Worm (Caenorhabditis elegans) whole organism, mixed stage, embryonic: ENCODE results near the gene acer-1.
"Not testable (repeated sequence)": the region's sequence is repeated elsewhere in the genome, so short reads cannot be mapped to it uniquely, and the experiment has no call there.

ENCODE experiments used
- M03D4.4 ChIP-seq: sonication (generic microtip); optimal IDR thresholded peaks from 2 replicates; lab custom pipeline; 2017; ENCODE audit warnings: mild to moderate bottlenecking, missing genetic modification characterization, missing compliant biosample characterization
- bed-3 ChIP-seq: fragments of 200-800 bp; sonication (Bioruptor generic); optimal IDR thresholded peaks from 3 replicates; lab custom pipeline; 2018; ENCODE audit warnings: mild to moderate bottlenecking, missing genetic modification characterization, moderate library complexity, missing compliant biosample characterization
- blmp-1 ChIP-seq: fragments of 150-350 bp; optimal IDR thresholded peaks from 2 replicates; lab custom pipeline; 2014; ENCODE audit warnings: missing biosample characterization, missing genetic modification characterization
- ceh-39 ChIP-seq: fragments of 150-350 bp; optimal IDR thresholded peaks from 2 replicates; lab custom pipeline; 2014; ENCODE audit warnings: missing biosample characterization, missing genetic modification characterization
- ceh-83 ChIP-seq: fragments of 200-800 bp; sonication (Bioruptor generic); optimal IDR thresholded peaks from 2 replicates; lab custom pipeline; 2018; ENCODE audit warnings: mild to moderate bottlenecking, missing genetic modification characterization, missing compliant biosample characterization
- ces-1 ChIP-seq: fragments of 150-350 bp; optimal IDR thresholded peaks from 2 replicates; lab custom pipeline; 2014; ENCODE audit warnings: missing biosample characterization, missing genetic modification reagents, missing genetic modification characterization
- cnd-1 ChIP-seq: fragments of 200-800 bp; sonication (Bioruptor generic); optimal IDR thresholded peaks from 2 replicates; lab custom pipeline; 2018; ENCODE audit warnings: mild to moderate bottlenecking, missing genetic modification characterization, missing compliant biosample characterization
- drap-1 ChIP-seq: fragments of 200-800 bp; sonication (Bioruptor generic); optimal IDR thresholded peaks from 3 replicates; lab custom pipeline; 2018; ENCODE audit warnings: mild to moderate bottlenecking, missing genetic modification characterization, missing compliant biosample characterization
- elt-1 ChIP-seq: sonication (generic microtip); optimal IDR thresholded peaks from 2 replicates; lab custom pipeline; 2017; ENCODE audit warnings: missing genetic modification characterization, mild to moderate bottlenecking, missing compliant biosample characterization, antibody characterized with exemption, moderate library complexity, borderline replicate concordance; ENCODE audit not compliant: insufficient read depth
- flh-1 ChIP-seq: fragments of 200-800 bp; sonication (Bioruptor generic); optimal IDR thresholded peaks from 2 replicates; lab custom pipeline; 2018; ENCODE audit warnings: mild to moderate bottlenecking, missing genetic modification characterization, moderate library complexity, missing compliant biosample characterization
- ham-2 ChIP-seq: fragments of 200-800 bp; sonication (Bioruptor generic); optimal IDR thresholded peaks from 2 replicates; lab custom pipeline; 2018; ENCODE audit warnings: mild to moderate bottlenecking, missing genetic modification characterization, missing compliant biosample characterization
- hlh-1 ChIP-seq: fragments of 150-350 bp; optimal IDR thresholded peaks from 2 replicates; lab custom pipeline; 2014; ENCODE audit warnings: missing biosample characterization, missing genetic modification reagents, missing genetic modification characterization
- lin-13 ChIP-seq: fragments of 150-350 bp; optimal IDR thresholded peaks from 2 replicates; lab custom pipeline; 2014; ENCODE audit warnings: missing biosample characterization, missing genetic modification characterization
- lin-32 ChIP-seq: fragments of 200-800 bp; sonication (Bioruptor generic); optimal IDR thresholded peaks from 2 replicates; lab custom pipeline; 2018; ENCODE audit warnings: mild to moderate bottlenecking, missing genetic modification characterization, missing compliant biosample characterization
- lsy-2 ChIP-seq: fragments of 150-350 bp; optimal IDR thresholded peaks from 2 replicates; lab custom pipeline; 2014; ENCODE audit warnings: missing biosample characterization, missing genetic modification characterization
- mep-1 ChIP-seq: fragments of 150-350 bp; optimal IDR thresholded peaks from 2 replicates; lab custom pipeline; 2017; ENCODE audit warnings: missing biosample characterization, missing genetic modification reagents, missing genetic modification characterization, inconsistent platforms
- mls-2 ChIP-seq: sonication (generic microtip); optimal IDR thresholded peaks from 2 replicates; lab custom pipeline; 2016; ENCODE audit warnings: mild to moderate bottlenecking, missing genetic modification characterization, moderate library complexity, missing compliant biosample characterization
- nhr-12 ChIP-seq: fragments of 150-350 bp; optimal IDR thresholded peaks from 2 replicates; lab custom pipeline; 2014; ENCODE audit warnings: missing biosample characterization, missing genetic modification characterization
- nhr-2 ChIP-seq: fragments of 150-350 bp; optimal IDR thresholded peaks from 2 replicates; lab custom pipeline; 2014; ENCODE audit warnings: missing biosample characterization, missing genetic modification characterization
- nhr-237 ChIP-seq: fragments of 150-350 bp; optimal IDR thresholded peaks from 2 replicates; lab custom pipeline; 2014; ENCODE audit warnings: missing biosample characterization, missing genetic modification characterization
- nhr-28 ChIP-seq: fragments of 150-350 bp; optimal IDR thresholded peaks from 2 replicates; lab custom pipeline; 2014; ENCODE audit warnings: missing biosample characterization, missing genetic modification characterization
- nhr-76 ChIP-seq: sonication (generic microtip); optimal IDR thresholded peaks from 2 replicates; lab custom pipeline; 2017; ENCODE audit warnings: missing biosample characterization, missing genetic modification characterization
- sem-2 ChIP-seq: fragments of 200-800 bp; sonication (Bioruptor generic); optimal IDR thresholded peaks from 2 replicates; lab custom pipeline; 2018; ENCODE audit warnings: mild to moderate bottlenecking, missing genetic modification characterization, missing compliant biosample characterization
- snpc-4 ChIP-seq: fragments of 150-350 bp; optimal IDR thresholded peaks from 2 replicates; lab custom pipeline; 2014; ENCODE audit warnings: missing biosample characterization, missing genetic modification characterization
- sptf-1 ChIP-seq: sonication (generic microtip); optimal IDR thresholded peaks from 2 replicates; lab custom pipeline; 2017; ENCODE audit warnings: mild to moderate bottlenecking, missing genetic modification characterization, moderate library complexity, missing compliant biosample characterization
- tbx-8 ChIP-seq: fragments of 200-800 bp; sonication (Bioruptor generic); optimal IDR thresholded peaks from 2 replicates; lab custom pipeline; 2018; ENCODE audit warnings: mild to moderate bottlenecking, missing genetic modification characterization, moderate library complexity, missing compliant biosample characterization
- unc-120 ChIP-seq: sonication (generic microtip); optimal IDR thresholded peaks from 2 replicates; lab custom pipeline; 2017; ENCODE audit warnings: missing genetic modification characterization, missing compliant biosample characterization; ENCODE audit not compliant: poor library complexity, severe bottlenecking
- unc-39 ChIP-seq: fragments of 150-350 bp; optimal IDR thresholded peaks from 2 replicates; lab custom pipeline; 2014; ENCODE audit warnings: missing biosample characterization, missing genetic modification characterization
- unc-62 ChIP-seq: fragments of 150-350 bp; optimal IDR thresholded peaks from 2 replicates; lab custom pipeline; 2014; ENCODE audit warnings: missing biosample characterization, missing genetic modification reagents, missing genetic modification characterization
- zip-8 ChIP-seq: fragments of 150-350 bp; optimal IDR thresholded peaks from 2 replicates; lab custom pipeline; 2014; ENCODE audit warnings: missing biosample characterization, missing genetic modification characterization
- ztf-11 ChIP-seq: fragments of 150-350 bp; optimal IDR thresholded peaks from 2 replicates; lab custom pipeline; 2014; ENCODE audit warnings: missing biosample characterization, missing genetic modification characterization

The acer-1 gene

DNA sequence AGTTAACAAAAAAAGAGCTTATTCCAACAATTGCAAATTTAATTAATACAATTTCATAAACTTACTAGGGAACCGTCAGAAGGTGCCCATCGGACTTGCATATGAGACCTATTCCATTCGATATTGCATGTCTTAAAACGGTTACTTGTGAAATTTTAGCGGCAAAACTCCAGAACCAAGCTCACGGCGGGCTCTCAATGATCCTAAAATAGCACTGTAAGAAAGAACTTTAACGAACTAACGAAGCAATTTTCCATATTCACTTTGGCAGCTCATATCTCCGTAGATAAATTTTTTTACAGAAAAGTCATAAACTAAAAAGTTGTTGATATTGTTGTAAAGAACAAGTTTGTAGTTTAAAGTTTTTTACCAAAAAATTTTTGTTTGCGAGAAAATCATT, 17.5 kb upstream of the acer-1 start, which contains the start of gene B0252.3:
TSS of gene B0252.3 (minus strand) at position 101 of the 400 bp plus-strand sequence.
- not testable (repeated sequence) for TF ChIP-seq nhr-76; tbx-8 (GFP tag; lab: Kevin White, UChicago); mep-1 (tag; lab: Kevin White, UChicago)

DNA sequence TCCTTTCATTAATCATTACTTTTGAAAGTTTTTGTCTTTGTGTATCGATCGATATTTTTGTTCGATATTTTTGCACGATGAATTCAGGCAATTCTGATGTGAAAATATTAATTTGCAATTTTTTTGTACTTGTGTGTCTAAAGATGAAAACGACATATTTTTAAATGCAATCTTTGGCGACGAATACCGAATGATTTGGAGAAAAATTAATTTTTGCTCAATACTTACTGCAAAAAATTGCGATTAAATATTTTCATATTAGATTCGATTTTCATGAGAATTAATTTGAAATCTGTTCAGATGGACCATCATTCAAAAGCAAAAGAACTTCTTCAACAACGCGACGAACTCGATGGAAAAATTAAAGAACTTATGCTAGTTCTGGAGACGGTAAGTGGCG, 11.6 kb upstream of the acer-1 start, which contains the start of gene psmd-9:
TSS of gene psmd-9 (plus strand) at position 301 of the 400 bp plus-strand sequence.
- TF ChIP-seq nhr-237 (tag; lab: Kevin White, UChicago) (no peak), snpc-4 (no peak), unc-62 (GFP tag; lab: Kevin White, UChicago) (no peak), ces-1 (GFP tag; lab: Kevin White, UChicago) (no peak), tbx-8 (GFP tag; lab: Kevin White, UChicago) (no peak), sem-2 (no peak), ham-2 (GFP tag; lab: Kevin White, UChicago) (no peak), sptf-1 (no peak), flh-1 (GFP tag; lab: Kevin White, UChicago) (no peak), unc-39 (tag; lab: Kevin White, UChicago) (no peak), blmp-1 (no peak), unc-120 (tag; lab: Kevin White, UChicago) (no peak), nhr-2 (tag; lab: Kevin White, UChicago) (no peak)
- TF ChIP-seq, all 35 proteins: peak for 0

DNA sequence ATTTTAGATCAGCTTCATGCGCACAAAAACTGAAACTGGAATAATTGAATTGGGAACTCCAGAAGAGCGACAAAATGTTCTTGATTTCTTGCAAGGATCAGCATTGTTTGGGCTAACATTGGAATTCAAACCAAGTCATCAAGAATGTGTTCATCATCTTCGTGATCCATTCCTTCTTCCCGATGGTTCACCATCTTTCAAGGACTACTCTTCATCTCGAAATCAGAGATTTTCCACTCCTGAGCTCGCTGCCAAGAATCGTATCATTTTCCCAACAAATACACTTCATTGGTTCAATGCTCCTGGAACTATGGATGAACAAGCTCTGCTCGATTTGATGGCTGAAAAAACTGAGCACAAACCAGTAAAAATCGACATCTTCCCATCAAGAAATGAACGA, 10.5 kb upstream of the acer-1 start:
- TF ChIP-seq sptf-1 (no peak), ces-1 (GFP tag; lab: Kevin White, UChicago) (no peak), nhr-12 (no peak), drap-1 (GFP tag; lab: Kevin White, UChicago) (no peak), ztf-11 (tag; lab: Kevin White, UChicago) (no peak), lin-13 (tag; lab: Kevin White, UChicago) (no peak), sem-2 (no peak), lsy-2 (tag; lab: Kevin White, UChicago) (no peak), ceh-39 (tag; lab: Kevin White, UChicago) (no peak), zip-8 (tag; lab: Kevin White, UChicago) (no peak), ham-2 (GFP tag; lab: Kevin White, UChicago) (no peak), tbx-8 (GFP tag; lab: Kevin White, UChicago) (no peak), hlh-1 (no peak), nhr-28 (tag; lab: Kevin White, UChicago) (no peak), M03D4.4 (tag; lab: Kevin White, UChicago) (no peak), elt-1 (tag; lab: Kevin White, UChicago) (no peak), blmp-1 (no peak), unc-62 (GFP tag; lab: Kevin White, UChicago) (no peak), flh-1 (GFP tag; lab: Kevin White, UChicago) (no peak), nhr-76 (no peak)

DNA sequence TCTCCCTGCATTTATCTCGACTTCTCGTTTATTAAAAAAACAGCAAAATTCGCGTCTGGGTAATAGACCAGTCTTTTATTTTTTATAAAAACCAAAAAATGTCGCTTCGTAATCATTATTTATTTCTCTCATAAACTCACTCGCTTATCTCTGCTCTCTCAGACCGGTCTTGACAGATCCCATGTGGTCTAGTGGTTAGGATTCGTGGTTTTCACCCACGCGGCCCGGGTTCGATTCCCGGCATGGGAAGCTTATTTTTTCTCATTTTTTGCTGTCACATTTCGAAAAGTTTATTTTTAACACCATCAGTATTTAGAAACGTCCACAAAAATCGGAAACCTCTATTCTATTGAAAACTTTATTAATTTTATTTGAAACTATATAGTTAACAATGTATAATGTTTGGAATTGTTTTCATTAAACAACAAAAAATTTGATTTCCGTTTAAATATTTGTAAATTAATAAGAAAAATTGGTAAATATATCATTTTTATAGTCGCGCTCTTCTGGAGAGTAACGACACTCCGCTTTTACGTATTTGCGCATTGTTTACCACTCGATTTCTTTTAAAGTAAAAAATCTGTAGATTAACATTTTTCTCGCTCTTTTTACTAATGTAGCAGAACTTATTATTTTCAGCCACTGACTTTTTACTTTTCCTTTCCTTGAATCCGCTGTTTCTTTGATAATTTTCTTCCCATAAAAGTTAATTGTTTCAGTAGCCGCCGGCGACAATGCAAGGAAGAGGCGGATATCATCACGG, 8.0 kb upstream of the acer-1 start, which contains the start of gene hrpl-1:
TSS of gene hrpl-1 (plus strand) at position 713 of the 763 bp plus-strand sequence.
- TF ChIP-seq lin-32 (GFP tag; lab: Kevin White, UChicago) = peak; percentile 14
- peak; percentile 28 for TF ChIP-seq tbx-8 (GFP tag; lab: Kevin White, UChicago)
- peak; percentile 73 for TF ChIP-seq M03D4.4 (tag; lab: Kevin White, UChicago)
- no peak for TF ChIP-seq nhr-28 (tag; lab: Kevin White, UChicago)
- TF ChIP-seq ceh-83 (GFP tag; lab: Kevin White, UChicago) = peak; percentile 62
- TF ChIP-seq sem-2 = peak; percentile 52
- TF ChIP-seq ceh-39 (tag; lab: Kevin White, UChicago) = no peak
- no peak for TF ChIP-seq unc-62 (GFP tag; lab: Kevin White, UChicago)
- peak; percentile 26 for TF ChIP-seq lsy-2 (tag; lab: Kevin White, UChicago)
- TF ChIP-seq cnd-1 (tag; lab: Kevin White, UChicago) = peak; percentile 59
- peak; percentile 11 for TF ChIP-seq bed-3 (GFP tag; lab: Kevin White, UChicago)
- no peak for TF ChIP-seq ham-2 (GFP tag; lab: Kevin White, UChicago)
- TF ChIP-seq nhr-2 (tag; lab: Kevin White, UChicago) = no peak
- peak; percentile 76 for TF ChIP-seq sptf-1
- TF ChIP-seq mls-2 (tag; lab: Kevin White, UChicago) = no peak
- TF ChIP-seq, all 35 proteins: peak for 9
